Worm (Caenorhabditis elegans) whole organism, L2 larva: Measurements from ENCODE around the gene C49F5.3.

ENCODE experiments used
- C34F6.9 ChIP-seq: fragments of 150-350 bp; optimal IDR thresholded peaks from 2 replicates; lab custom pipeline; 2014; ENCODE audit warnings: missing biosample characterization, missing genetic modification characterization
- F13H6.1 ChIP-seq: sonication (generic microtip); optimal IDR thresholded peaks from 2 replicates; lab custom pipeline; 2016; ENCODE audit warnings: missing genetic modification characterization, missing compliant biosample characterization
- R02D3.7 ChIP-seq: fragments of 150-350 bp; optimal IDR thresholded peaks from 2 replicates; lab custom pipeline; 2014; ENCODE audit warnings: missing biosample characterization, missing genetic modification characterization
- alr-1 ChIP-seq: fragments of 150-350 bp; optimal IDR thresholded peaks from 2 replicates; lab custom pipeline; 2014; ENCODE audit warnings: missing biosample characterization, missing genetic modification characterization
- ama-1 ChIP-seq: fragments of 150-350 bp; optimal IDR thresholded peaks from 2 replicates; lab custom pipeline; 2018; ENCODE audit warnings: inconsistent platforms
- blmp-1 ChIP-seq: sonication (generic microtip); optimal IDR thresholded peaks from 2 replicates; lab custom pipeline; 2017; ENCODE audit warnings: missing genetic modification characterization, mild to moderate bottlenecking, missing compliant biosample characterization, antibody characterized with exemption, moderate library complexity; ENCODE audit not compliant: insufficient read depth
- ceh-16 ChIP-seq: fragments of 150-350 bp; optimal IDR thresholded peaks from 2 replicates; lab custom pipeline; 2014; ENCODE audit warnings: missing biosample characterization, missing genetic modification characterization
- ceh-82 ChIP-seq: fragments of 150-350 bp; optimal IDR thresholded peaks from 2 replicates; lab custom pipeline; 2014; ENCODE audit warnings: missing biosample characterization, missing genetic modification characterization
- crh-2 ChIP-seq: sonication (generic microtip); optimal IDR thresholded peaks from 2 replicates; lab custom pipeline; 2017; ENCODE audit warnings: missing biosample characterization, missing genetic modification characterization
- egl-27 ChIP-seq: sonication (generic microtip); optimal IDR thresholded peaks from 3 replicates; lab custom pipeline; 2017; ENCODE audit warnings: missing biosample characterization, missing genetic modification reagents, missing genetic modification characterization
- elt-1 ChIP-seq: fragments of 150-350 bp; optimal IDR thresholded peaks from 2 replicates; lab custom pipeline; 2014; ENCODE audit warnings: missing biosample characterization, missing genetic modification characterization
- fos-1 ChIP-seq: fragments of 150-350 bp; optimal IDR thresholded peaks from 2 replicates; lab custom pipeline; 2014; ENCODE audit warnings: missing biosample characterization, missing genetic modification characterization
- gmeb-1 ChIP-seq: fragments of 150-350 bp; optimal IDR thresholded peaks from 2 replicates; lab custom pipeline; 2014; ENCODE audit warnings: missing biosample characterization, missing genetic modification characterization
- lin-11 ChIP-seq: fragments of 150-350 bp; sonication (generic microtip); optimal IDR thresholded peaks from 2 replicates; lab custom pipeline; 2014; ENCODE audit warnings: missing biosample characterization, missing genetic modification characterization, inconsistent platforms, mixed read lengths
- lin-13 ChIP-seq: fragments of 150-350 bp; optimal IDR thresholded peaks from 2 replicates; lab custom pipeline; 2014; ENCODE audit warnings: missing biosample characterization, missing genetic modification reagents, missing genetic modification characterization
- lin-39 ChIP-seq: fragments of 150-350 bp; optimal IDR thresholded peaks from 2 replicates; lab custom pipeline; 2014; ENCODE audit warnings: missing biosample characterization, missing genetic modification reagents, missing genetic modification characterization
- lsy-2 ChIP-seq, 2 experiments: fragments of 150-350 bp in 1 of 2; sonication (generic microtip) in 1 of 2; optimal IDR thresholded peaks; 2 replicates each; lab custom pipeline; 2014 to 2017; ENCODE audit warnings: missing biosample characterization in 2 of 2, missing genetic modification characterization in 2 of 2
- mdl-1 ChIP-seq, 2 experiments: fragments of 150-350 bp in 1 of 2; sonication (generic microtip) in 1 of 2; optimal IDR thresholded peaks; 2 replicates each; lab custom pipeline; 2017; ENCODE audit warnings: missing biosample characterization in 2 of 2, missing genetic modification characterization in 2 of 2
- nhr-10 ChIP-seq: sonication (generic microtip); optimal IDR thresholded peaks from 2 replicates; lab custom pipeline; 2017; ENCODE audit warnings: missing biosample characterization, missing genetic modification characterization
- nhr-12 ChIP-seq: fragments of 150-350 bp; optimal IDR thresholded peaks from 2 replicates; lab custom pipeline; 2014; ENCODE audit warnings: missing biosample characterization, missing genetic modification characterization
- nhr-129 ChIP-seq: fragments of 150-350 bp; optimal IDR thresholded peaks from 2 replicates; lab custom pipeline; 2014; ENCODE audit warnings: missing biosample characterization, missing genetic modification characterization
- nhr-21 ChIP-seq: fragments of 150-350 bp; optimal IDR thresholded peaks from 2 replicates; lab custom pipeline; 2014; ENCODE audit warnings: missing biosample characterization, missing genetic modification characterization
- nhr-237 ChIP-seq: fragments of 150-350 bp; optimal IDR thresholded peaks from 2 replicates; lab custom pipeline; 2014; ENCODE audit warnings: missing biosample characterization, missing genetic modification characterization
- nhr-25 ChIP-seq: fragments of 150-350 bp; sonication (generic microtip); optimal IDR thresholded peaks from 3 replicates; lab custom pipeline; 2014; ENCODE audit warnings: missing biosample characterization, missing genetic modification characterization
- nhr-6 ChIP-seq: fragments of 150-350 bp; optimal IDR thresholded peaks from 2 replicates; lab custom pipeline; 2014; ENCODE audit warnings: missing biosample characterization, missing genetic modification characterization
- nhr-77 ChIP-seq: fragments of 150-350 bp; optimal IDR thresholded peaks from 2 replicates; lab custom pipeline; 2014; ENCODE audit warnings: missing biosample characterization, missing genetic modification characterization
- peb-1 ChIP-seq: fragments of 150-350 bp; optimal IDR thresholded peaks from 2 replicates; lab custom pipeline; 2014; ENCODE audit warnings: missing biosample characterization, missing genetic modification characterization
- skn-1 ChIP-seq: sonication (generic microtip); optimal IDR thresholded peaks from 2 replicates; lab custom pipeline; 2017; ENCODE audit warnings: missing biosample characterization, missing genetic modification characterization
- sma-3 ChIP-seq: sonication (generic microtip); optimal IDR thresholded peaks from 2 replicates; lab custom pipeline; 2016; ENCODE audit warnings: missing genetic modification reagents, missing genetic modification characterization, missing compliant biosample characterization
- sma-9 ChIP-seq, 2 experiments: fragments of 150-350 bp in 1 of 2; sonication (generic microtip) in 1 of 2; optimal IDR thresholded peaks; 2 replicates each; lab custom pipeline; 2014 to 2016; ENCODE audit warnings: missing genetic modification characterization in 2 of 2, mild to moderate bottlenecking in 1 of 2, missing biosample characterization in 1 of 2, missing compliant biosample characterization in 1 of 2, missing genetic modification reagents in 1 of 2, moderate library complexity in 1 of 2
- snpc-4 ChIP-seq: fragments of 150-350 bp; optimal IDR thresholded peaks from 2 replicates; lab custom pipeline; 2014; ENCODE audit warnings: missing biosample characterization, missing genetic modification characterization
- unc-55 ChIP-seq: fragments of 150-350 bp; sonication (generic microtip); optimal IDR thresholded peaks from 3 replicates; lab custom pipeline; 2014; ENCODE audit warnings: missing biosample characterization, missing genetic modification reagents, missing genetic modification characterization
- ztf-11 ChIP-seq: sonication (generic microtip); optimal IDR thresholded peaks from 2 replicates; lab custom pipeline; 2017; ENCODE audit warnings: missing biosample characterization, missing genetic modification characterization
- ztf-4 ChIP-seq: fragments of 150-350 bp; optimal IDR thresholded peaks from 2 replicates; lab custom pipeline; 2014; ENCODE audit warnings: missing biosample characterization, missing genetic modification characterization

C49F5.3 gene

DNA sequence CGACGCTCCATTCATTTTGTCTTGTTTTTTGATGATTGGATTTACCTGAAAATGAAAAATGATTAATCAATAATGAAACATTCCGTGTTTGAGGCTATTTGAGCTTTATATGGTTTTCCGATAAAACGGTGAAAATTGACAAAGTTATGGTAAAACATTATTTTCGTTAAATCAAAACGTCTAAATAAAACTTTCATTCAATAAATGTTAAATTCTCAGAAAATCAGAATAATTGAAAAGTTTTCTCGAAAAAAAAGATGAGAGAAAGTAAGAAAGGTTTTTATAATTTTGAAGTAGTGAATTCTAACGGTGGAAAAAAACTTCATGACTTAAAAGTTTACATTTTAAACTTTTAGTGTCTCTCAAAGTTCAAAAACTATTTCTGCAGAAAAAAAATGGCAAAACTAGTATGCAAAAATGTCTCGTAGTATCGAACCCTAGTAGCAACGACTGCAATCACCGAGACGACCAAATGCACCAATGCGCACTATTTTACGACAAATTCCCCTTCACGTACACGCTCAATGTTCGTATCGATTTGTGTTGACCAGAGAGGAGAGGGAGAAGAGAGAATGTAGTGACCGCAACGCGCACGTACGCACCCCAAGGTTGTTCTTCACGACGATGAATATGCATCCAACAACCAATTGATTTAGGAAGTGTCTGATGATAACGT lies 36.5 kb downstream of the C49F5.3 start, which contains the start of gene nfya-1:
TSS of gene nfya-1 (minus strand) at position 51 of the 676 bp plus-strand sequence.
- TF ChIP-seq C34F6.9 (tag; lab: Kevin White, UChicago) (peak; percentile 64), nhr-77 (tag; lab: Kevin White, UChicago) (no peak), nhr-6 (tag; lab: Kevin White, UChicago) (peak; percentile 12), ama-1 (lab: Kevin White, UChicago) (no peak), ceh-82 (tag; lab: Kevin White, UChicago) (no peak), unc-55 (GFP tag; lab: Kevin White, UChicago) (peak; percentile 74), sma-3 (GFP tag; lab: Kevin White, UChicago) (peak; percentile 25), F13H6.1 (tag; lab: Kevin White, UChicago) (peak; percentile 72), fos-1 (tag; lab: Kevin White, UChicago) (peak; percentile 18), nhr-21 (tag; lab: Kevin White, UChicago) (peak; percentile 25), sma-9 (GFP tag; optimal IDR thresholded peaks at IDR 0.05; lab: Kevin White, UChicago) (peak; percentile 53), sma-9 (tag; optimal IDR thresholded peaks at IDR 0.05; lab: Kevin White, UChicago) (no peak), nhr-129 (tag; lab: Kevin White, UChicago) (peak; percentile 88), blmp-1 (tag; lab: Kevin White, UChicago) (no peak), lin-13 (GFP tag; lab: Kevin White, UChicago) (peak; percentile 58), lin-11 (tag; lab: Kevin White, UChicago) (peak; percentile 61), crh-2 (tag; lab: Kevin White, UChicago) (peak; percentile 78), ceh-16 (tag; lab: Kevin White, UChicago) (peak; percentile 62), lsy-2 (tag; optimal IDR thresholded peaks at IDR 0.05; lab: Kevin White, UChicago) (peak in 1 of 2 experiments; percentile 66), nhr-237 (tag; lab: Kevin White, UChicago) (no peak), lin-39 (tag; lab: Kevin White, UChicago) (no peak), peb-1 (tag; lab: Kevin White, UChicago) (no peak), gmeb-1 (peak; percentile 15), alr-1 (no peak), nhr-25 (peak; percentile 34), egl-27 (tag; lab: Kevin White, UChicago) (peak; percentile 7), snpc-4 (tag; lab: Kevin White, UChicago) (no peak)

DNA sequence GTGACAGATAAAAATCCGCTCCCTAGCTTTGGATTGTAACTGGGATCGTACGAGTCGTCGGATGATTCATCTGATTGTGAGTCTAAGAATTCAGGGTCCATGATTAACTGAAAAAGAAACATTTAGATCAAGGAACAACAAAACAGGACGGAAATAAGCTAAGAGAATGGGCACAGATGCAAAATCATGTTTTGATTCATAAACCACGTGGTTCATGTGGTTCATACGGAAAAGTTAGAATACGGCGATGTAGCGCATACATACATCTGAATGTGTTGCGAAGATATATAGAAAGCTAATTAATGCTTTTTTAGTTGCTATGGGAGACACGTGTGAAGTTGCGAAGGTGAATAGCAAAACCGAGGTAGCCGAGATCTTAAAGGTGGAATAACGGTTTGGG lies 41.5 kb downstream of the C49F5.3 start, which contains the start of gene F55G7.3:
TSS of gene F55G7.3 (minus strand) at position 101 of the 400 bp plus-strand sequence.
- TF ChIP-seq fos-1 (tag; lab: Kevin White, UChicago) (no peak), skn-1 (tag; lab: Kevin White, UChicago) (no peak), ceh-82 (tag; lab: Kevin White, UChicago) (no peak), lin-11 (tag; lab: Kevin White, UChicago) (no peak), C34F6.9 (tag; lab: Kevin White, UChicago) (no peak), mdl-1 (tag; optimal IDR thresholded peaks at IDR 0.05; lab: Kevin White, UChicago) (no peak), elt-1 (no peak)

DNA sequence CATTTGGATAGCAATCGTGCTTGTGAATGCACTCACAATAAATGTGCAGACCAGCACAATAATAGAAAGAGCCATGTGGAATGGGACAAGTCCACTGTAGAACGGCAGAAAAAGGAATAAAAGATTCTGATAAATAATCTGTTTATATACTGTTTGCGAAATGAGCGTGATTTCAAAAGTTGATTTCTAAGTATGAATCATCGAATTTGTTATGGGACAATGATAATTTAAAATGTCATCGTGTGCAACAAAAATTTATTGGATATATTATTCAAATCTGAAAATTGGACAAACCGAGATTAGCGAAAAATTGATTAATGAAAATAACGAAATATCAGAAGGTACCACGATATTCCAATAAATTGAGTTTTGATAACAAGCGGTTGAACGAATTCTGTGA lies 44.6 kb downstream of the C49F5.3 start, which contains the start of gene F55G7.5:
TSS of gene F55G7.5 (minus strand) at position 101 of the 400 bp plus-strand sequence.
- TF ChIP-seq ama-1 (lab: Kevin White, UChicago), result no peak
- TF ChIP-seq ztf-4 (tag; lab: Kevin White, UChicago), result no peak
- TF ChIP-seq nhr-6 (tag; lab: Kevin White, UChicago), result no peak
- TF ChIP-seq sma-9 (GFP tag; optimal IDR thresholded peaks at IDR 0.05; lab: Kevin White, UChicago), result no peak
- TF ChIP-seq sma-9 (tag; optimal IDR thresholded peaks at IDR 0.05; lab: Kevin White, UChicago), result no peak
- TF ChIP-seq skn-1 (tag; lab: Kevin White, UChicago), result no peak
- TF ChIP-seq sma-3 (GFP tag; lab: Kevin White, UChicago), result no peak
- no peak for TF ChIP-seq R02D3.7 (tag; lab: Kevin White, UChicago)
- TF ChIP-seq nhr-12 (tag; lab: Kevin White, UChicago), result no peak
- TF ChIP-seq alr-1, result no peak
- TF ChIP-seq gmeb-1, result no peak
- no peak for TF ChIP-seq F13H6.1 (tag; lab: Kevin White, UChicago)
- no peak for TF ChIP-seq lsy-2 (tag; optimal IDR thresholded peaks at IDR 0.05; lab: Kevin White, UChicago)
- no peak for TF ChIP-seq ztf-11
- TF ChIP-seq nhr-237 (tag; lab: Kevin White, UChicago), result no peak
- TF ChIP-seq lin-39 (tag; lab: Kevin White, UChicago), result no peak
- no peak for TF ChIP-seq nhr-10 (tag; lab: Kevin White, UChicago)
- TF ChIP-seq crh-2 (tag; lab: Kevin White, UChicago), result no peak
